Worm (Caenorhabditis elegans): ENCODE results near the gene Y57G11B.6.

DNA sequence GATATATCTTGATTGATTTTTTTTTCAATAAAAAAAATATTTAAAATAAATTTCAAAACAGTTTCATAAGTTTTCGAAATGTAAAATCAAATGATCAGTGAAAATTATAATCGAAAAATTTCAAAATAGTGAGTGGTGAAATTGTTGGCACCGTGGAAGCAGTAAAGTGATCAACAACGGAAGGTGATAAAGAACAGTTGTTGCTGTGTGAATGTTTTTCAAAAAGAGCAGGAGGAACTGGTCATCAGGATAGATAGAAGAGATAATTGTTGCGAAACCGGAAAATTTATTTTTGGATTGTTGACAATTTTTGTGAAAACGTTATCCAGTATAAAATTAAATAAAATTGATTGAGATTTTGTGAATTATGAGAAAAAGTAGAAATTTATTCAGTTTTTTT lies 48.6 kb downstream of the Y57G11B.6 start:
- TF ChIP-seq egl-27 (tag; optimal IDR thresholded peaks at IDR 0.05) (no peak), nhr-11 (tag; optimal IDR thresholded peaks at IDR 0.05) (no peak), zag-1 (tag; optimal IDR thresholded peaks at IDR 0.05) (no peak), nhr-237 (tag; optimal IDR thresholded peaks at IDR 0.05) (no peak), nhr-12 (tag; optimal IDR thresholded peaks at IDR 0.05) (no peak)
